Worm (Caenorhabditis elegans) whole organism, young adult: ENCODE measurements around the gene F53C11.1.

Source experiments
- D2030.7 ChIP-seq: fragments of 200-800 bp; sonication (Bioruptor generic); IDR thresholded peaks from 2 replicates; pipeline ENCODE4 v1.3.6; 2022; ENCODE audit warnings: missing genetic modification reagents, missing genetic modification characterization, missing compliant biosample characterization
- F52B5.7 ChIP-seq: sonication (generic microtip); optimal IDR thresholded peaks from 2 replicates; lab custom pipeline; 2016; ENCODE audit warnings: mild to moderate bottlenecking, missing genetic modification characterization, missing compliant biosample characterization
- ama-1 ChIP-seq, 3 experiments: fragments of 150-350 bp in 1 of 3; sonication (generic microtip) in 2 of 3; optimal IDR thresholded peaks; 2 replicates each; lab custom pipeline; 2014 to 2018; ENCODE audit warnings: missing biosample characterization in 2 of 3, missing genetic modification characterization in 2 of 3, missing genetic modification reagents in 2 of 3
- chd-7 ChIP-seq: sonication (generic microtip); optimal IDR thresholded peaks from 2 replicates; lab custom pipeline; 2016; ENCODE audit warnings: mild to moderate bottlenecking, missing genetic modification characterization, moderate library complexity, missing compliant biosample characterization
- him-1 ChIP-seq: sonication (generic microtip); optimal IDR thresholded peaks from 2 replicates; lab custom pipeline; 2016; ENCODE audit warnings: missing genotype, missing genetic modification reagents, missing genetic modification characterization, missing compliant biosample characterization
- hlh-26 ChIP-seq: fragments of 200-800 bp; sonication (Bioruptor generic); conservative IDR thresholded peaks from 2 replicates; pipeline ENCODE4 v1.3.6; 2022; ENCODE audit warnings: missing genetic modification reagents, missing genetic modification characterization, missing compliant biosample characterization
- nhr-179 ChIP-seq: sonication (generic microtip); optimal IDR thresholded peaks from 2 replicates; lab custom pipeline; 2016; ENCODE audit warnings: mild to moderate bottlenecking, missing genetic modification characterization, missing compliant biosample characterization
- repo-1 ChIP-seq: sonication (generic microtip); optimal IDR thresholded peaks from 2 replicates; lab custom pipeline; 2017; ENCODE audit warnings: mild to moderate bottlenecking, missing genetic modification characterization, missing compliant biosample characterization
- unc-62 ChIP-seq: fragments of 150-350 bp; optimal IDR thresholded peaks from 2 replicates; lab custom pipeline; 2014; ENCODE audit warnings: missing biosample characterization, missing genetic modification reagents, missing genetic modification characterization
- ztf-18 ChIP-seq: sonication (generic microtip); optimal IDR thresholded peaks from 2 replicates; lab custom pipeline; 2016; ENCODE audit warnings: missing genotype, mild to moderate bottlenecking, missing genetic modification characterization, missing compliant biosample characterization

ce11 chrV:13818824-13819408 lies 43.3 kb downstream of the F53C11.1 start, which contains the start of gene sel-10:
- no peak for TF ChIP-seq him-1 (tag; lab: Kevin White, UChicago)
- no peak for TF ChIP-seq repo-1
- TF ChIP-seq hlh-26 (GFP tag; lab: Robert Waterston, UW) = no peak
- no peak for TF ChIP-seq D2030.7
- no peak for TF ChIP-seq F52B5.7 (tag; lab: Kevin White, UChicago)
- TF ChIP-seq unc-62 (GFP tag; lab: Kevin White, UChicago) = no peak
- TF ChIP-seq chd-7 (tag; lab: Kevin White, UChicago) = no peak
- TF ChIP-seq ztf-18 = peak; percentile 95
- TF ChIP-seq ama-1 (optimal IDR thresholded peaks at IDR 0.05; lab: Kevin White, UChicago) = no peak
- no peak for TF ChIP-seq ama-1 (GFP tag; optimal IDR thresholded peaks at IDR 0.05; lab: Kevin White, UChicago)
- TF ChIP-seq nhr-179 (tag; lab: Kevin White, UChicago) = no peak
